Fruit fly (Drosophila melanogaster): ENCODE measurements around the gene CG8202.

CG8202 gene

DNA sequence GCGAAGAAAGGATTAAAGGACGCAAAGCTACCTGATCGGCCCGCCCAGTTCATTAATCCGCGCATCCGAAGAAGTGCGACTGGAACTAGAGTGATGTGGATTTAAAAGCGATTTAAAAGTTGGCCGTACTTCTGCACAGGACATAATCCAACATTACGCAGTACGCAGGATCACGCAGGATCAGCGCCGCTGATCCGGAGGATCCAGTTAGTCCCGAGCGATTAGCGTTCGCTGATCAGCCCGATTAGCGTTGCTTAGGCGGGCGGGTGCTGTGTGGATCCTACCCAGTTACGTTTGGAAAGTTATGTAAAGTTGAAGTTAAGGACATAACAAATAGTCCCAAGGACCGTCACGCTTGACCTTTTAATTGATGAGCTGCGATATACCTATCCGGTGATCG lies 32.7 kb upstream of the CG8202 start:
- TF ChIP-seq CG12071 (GFP tag; optimal IDR thresholded peaks at IDR 0.05) (no peak), Ssrp (tag; optimal IDR thresholded peaks at IDR 0.05) (no peak), zen (tag; optimal IDR thresholded peaks at IDR 0.05) (peak; percentile 76), tll (GFP tag; optimal IDR thresholded peaks at IDR 0.05) (peak in 1 of 2 experiments; percentile 93), CG10654 (GFP tag; optimal IDR thresholded peaks at IDR 0.05) (no peak), fd102C (GFP tag; optimal IDR thresholded peaks at IDR 0.05) (no peak), h (optimal IDR thresholded peaks at IDR 0.05) (no peak), sim (GFP tag; IDR thresholded peaks at IDR 0.05) (no peak), lola (GFP tag; optimal IDR thresholded peaks at IDR 0.05) (no peak), fd96Cb (tag; optimal IDR thresholded peaks at IDR 0.05) (no peak), CG4424 (GFP tag; optimal IDR thresholded peaks at IDR 0.05) (no peak), Mrtf (GFP tag; IDR thresholded peaks at IDR 0.05) (no peak), CG10274 (GFP tag; optimal IDR thresholded peaks at IDR 0.05) (no peak), her (GFP tag; optimal IDR thresholded peaks at IDR 0.05) (no peak), al (GFP tag; IDR thresholded peaks at IDR 0.05) (no peak), chinmo (GFP tag; IDR thresholded peaks at IDR 0.05; ENCODE audit: partially characterized antibody) (no peak), CG15479 (GFP tag; optimal IDR thresholded peaks at IDR 0.05) (peak; percentile 88), D19A (tag; optimal IDR thresholded peaks at IDR 0.05) (no peak)

dm6 chr3R:8700660-8701059 lies 31.2 kb upstream of the CG8202 start:
- TF ChIP-seq D (optimal IDR thresholded peaks at IDR 0.05) (peak; percentile 73), D (GFP tag; optimal IDR thresholded peaks at IDR 0.05) (no peak), HLH54F (GFP tag; optimal IDR thresholded peaks at IDR 0.05) (no peak), CG15479 (GFP tag; optimal IDR thresholded peaks at IDR 0.05) (peak; percentile 64), cad (GFP tag; optimal IDR thresholded peaks at IDR 0.05) (peak; percentile 79), tll (GFP tag; optimal IDR thresholded peaks at IDR 0.05) (peak in 1 of 2 experiments; percentile 4)

dm6 chr3R:8701197-8701596 lies 30.7 kb upstream of the CG8202 start:
- TF ChIP-seq tll (GFP tag; optimal IDR thresholded peaks at IDR 0.05) (peak in 1 of 2 experiments; percentile 20), Kr (GFP tag; optimal IDR thresholded peaks at IDR 0.05) (peak; percentile 93), cad (GFP tag; optimal IDR thresholded peaks at IDR 0.05) (peak; percentile 82), zen (tag; optimal IDR thresholded peaks at IDR 0.05) (peak; percentile 76), wdn (GFP tag; IDR thresholded peaks at IDR 0.05) (no peak), TFAM (GFP tag; optimal IDR thresholded peaks at IDR 0.05) (no peak), D (optimal IDR thresholded peaks at IDR 0.05) (peak; percentile 40), D (GFP tag; optimal IDR thresholded peaks at IDR 0.05) (no peak), da (GFP tag; optimal IDR thresholded peaks at IDR 0.05) (no peak), CG1602 (GFP tag; optimal IDR thresholded peaks at IDR 0.05) (no peak)

dm6 chr3R:8704669-8705068 lies 27.2 kb upstream of the CG8202 start:
- TF ChIP-seq CG32767 (GFP tag; IDR thresholded peaks at IDR 0.05) (no peak), so (GFP tag; IDR thresholded peaks at IDR 0.05) (no peak), Oaz (GFP tag; IDR thresholded peaks at IDR 0.05) (no peak), chif (GFP tag; optimal IDR thresholded peaks at IDR 0.05) (no peak), sens (GFP tag) (peak; percentile 81), kah (GFP tag; optimal IDR thresholded peaks at IDR 0.05) (no peak), CG12769 (tag; optimal IDR thresholded peaks at IDR 0.05) (no peak), unc-4 (GFP tag; IDR thresholded peaks at IDR 0.05; ENCODE audit: partially characterized antibody) (no peak), CG8478 (optimal IDR thresholded peaks at IDR 0.05) (no peak), Ada2b (GFP tag; IDR thresholded peaks at IDR 0.05) (no peak), org-1 (GFP tag; optimal IDR thresholded peaks at IDR 0.05) (no peak), CG15479 (GFP tag; optimal IDR thresholded peaks at IDR 0.05) (peak; percentile 40), NC2α (GFP tag; optimal IDR thresholded peaks at IDR 0.05) (no peak), trem (tag; optimal IDR thresholded peaks at IDR 0.05) (no peak), CG32772 (GFP tag; IDR thresholded peaks at IDR 0.05) (no peak), dmrt11E (tag; optimal IDR thresholded peaks at IDR 0.05) (peak; percentile 1), ci (GFP tag; IDR thresholded peaks at IDR 0.05) (no peak), NFAT (GFP tag; IDR thresholded peaks at IDR 0.05) (no peak), Blimp-1 (GFP tag; optimal IDR thresholded peaks at IDR 0.05) (no peak), E2f1 (GFP tag; IDR thresholded peaks at IDR 0.05) (no peak), CG6854 (GFP tag; optimal IDR thresholded peaks at IDR 0.05) (no peak), jigr1 (GFP tag; IDR thresholded peaks at IDR 0.05) (no peak)

All from whole organism, embryonic.